Fruit fly (Drosophila melanogaster) whole organism, pupa: ENCODE data around the gene Tudor-SN.

Experiments
- CG13204 ChIP-seq: fragments of 200-800 bp; sonication (Bioruptor generic); optimal IDR thresholded peaks from 2 replicates; lab custom pipeline; 2018; ENCODE audit warnings: missing biosample characterization, mild to moderate bottlenecking, missing genetic modification characterization, moderate library complexity
- CG15710 ChIP-seq: fragments of 200-800 bp; sonication (Bioruptor generic); optimal IDR thresholded peaks from 2 replicates; lab custom pipeline; 2018; ENCODE audit warnings: missing biosample characterization, mild to moderate bottlenecking, missing genetic modification characterization, moderate library complexity
- CG32121 ChIP-seq: fragments of 200-800 bp; sonication (Bioruptor generic); IDR thresholded peaks from 2 replicates; pipeline ENCODE4 v1.3.6; 2022; ENCODE audit warnings: missing biosample characterization, missing genetic modification characterization
- CG4496 ChIP-seq: fragments of 200-800 bp; sonication (Bioruptor generic); IDR thresholded peaks from 3 replicates; pipeline ENCODE4 v1.3.6; 2022; ENCODE audit warnings: missing biosample characterization, missing genetic modification characterization
- CG8159 ChIP-seq: fragments of 200-800 bp; sonication (Bioruptor generic); optimal IDR thresholded peaks from 3 replicates; lab custom pipeline; 2018; ENCODE audit warnings: missing biosample characterization, mild to moderate bottlenecking, missing genetic modification characterization, moderate library complexity
- CG8301 ChIP-seq: fragments of 200-800 bp; sonication (Bioruptor generic); optimal IDR thresholded peaks from 2 replicates; lab custom pipeline; 2018; ENCODE audit warnings: missing biosample characterization, mild to moderate bottlenecking, missing genetic modification characterization
- D1 ChIP-seq: fragments of 200-800 bp; sonication (Bioruptor generic); optimal IDR thresholded peaks from 2 replicates; lab custom pipeline; 2018; ENCODE audit warnings: missing biosample characterization, mild to moderate bottlenecking, missing genetic modification characterization, moderate library complexity
- Ets98B ChIP-seq: fragments of 200-800 bp; sonication (Bioruptor generic); IDR thresholded peaks from 2 replicates; pipeline ENCODE4 v1.3.6; 2022; ENCODE audit warnings: missing biosample characterization, missing genetic modification characterization
- Pif1A ChIP-seq: fragments of 200-800 bp; sonication (Bioruptor generic); optimal IDR thresholded peaks from 3 replicates; lab custom pipeline; 2016; ENCODE audit warnings: missing biosample characterization, missing genetic modification characterization
- Pif1B ChIP-seq: fragments of 200-800 bp; sonication (Bioruptor generic); optimal IDR thresholded peaks from 3 replicates; lab custom pipeline; 2016; ENCODE audit warnings: missing biosample characterization, missing genetic modification characterization
- Snoo ChIP-seq: fragments of 200-800 bp; sonication (Bioruptor generic); optimal IDR thresholded peaks from 3 replicates; lab custom pipeline; 2017; ENCODE audit warnings: missing biosample characterization, mild to moderate bottlenecking, missing genetic modification characterization, inconsistent platforms

dm6 chr3L:264378-265151, at the start of gene Tudor-SN, which contains the start of gene mRpL17:
- TF ChIP-seq Ets98B (GFP tag; lab: Robert Waterston, UW) (no peak), D1 (tag; lab: Kevin White, UChicago) (no peak), Snoo (tag; lab: Kevin White, UChicago) (no peak), CG13204 (no peak), Pif1A (GFP tag; lab: Kevin White, UChicago) (no peak), CG8159 (tag; lab: Kevin White, UChicago) (peak; percentile 7), CG4496 (GFP tag; lab: Robert Waterston, UW) (peak; percentile 41; the same call in 1 of the 3 replicates), CG8301 (tag; lab: Kevin White, UChicago) (no peak), Pif1B (GFP tag; lab: Kevin White, UChicago) (peak; percentile 16), CG32121 (GFP tag; lab: Robert Waterston, UW) (no peak), CG15710 (tag; lab: Kevin White, UChicago) (peak; percentile 13)
